Fruit fly (Drosophila melanogaster) whole organism, wandering third instar larva: ENCODE results near the gene CG14234.

ENCODE experiments used
- Abd-B ChIP-seq: fragments of >200 bp; optimal IDR thresholded peaks from 2 replicates; lab custom pipeline; 2017; ENCODE audit warnings: missing biosample characterization, missing genetic modification characterization
- CG32264 ChIP-seq: fragments of 200-800 bp; sonication (Bioruptor generic); optimal IDR thresholded peaks from 2 replicates; lab custom pipeline; 2016; ENCODE audit warnings: missing biosample characterization, missing genetic modification characterization
- CG9705 ChIP-seq: fragments of 200-800 bp; sonication (Bioruptor generic); optimal IDR thresholded peaks from 2 replicates; lab custom pipeline; 2018; ENCODE audit warnings: missing biosample characterization, mild to moderate bottlenecking, missing genetic modification characterization
- CrebA ChIP-seq: fragments of 200-800 bp; sonication (Bioruptor generic); optimal IDR thresholded peaks from 2 replicates; lab custom pipeline; 2016; ENCODE audit warnings: missing biosample characterization, mild to moderate bottlenecking, missing genetic modification characterization, borderline replicate concordance
- Dfd ChIP-seq: fragments of >200 bp; optimal IDR thresholded peaks from 2 replicates; lab custom pipeline; 2017; ENCODE audit warnings: missing biosample characterization, missing genetic modification characterization
- Dif ChIP-seq: fragments of 200-275, 200-300 bp; sonication (Bioruptor generic); optimal IDR thresholded peaks from 2 replicates; lab custom pipeline; 2018; ENCODE audit warnings: missing biosample characterization, missing genetic modification characterization; ENCODE audit not compliant: partially characterized antibody
- GATAd ChIP-seq: sonication (Bioruptor generic); optimal IDR thresholded peaks from 2 replicates; lab custom pipeline; 2016; ENCODE audit warnings: missing biosample characterization, missing genetic modification characterization
- HLH106 ChIP-seq: fragments of 200-800 bp; optimal IDR thresholded peaks from 3 replicates; lab custom pipeline; 2019; ENCODE audit warnings: missing biosample characterization, mild to moderate bottlenecking, missing genetic modification characterization, moderate library complexity
- Hnf4 ChIP-seq: fragments of 200-800 bp; sonication (Bioruptor generic); optimal IDR thresholded peaks from 2 replicates; lab custom pipeline; 2016; ENCODE audit warnings: missing biosample characterization, mild to moderate bottlenecking, missing genetic modification characterization
- Hr83 ChIP-seq: fragments of 200-300 bp; sonication (Bioruptor generic); optimal IDR thresholded peaks from 2 replicates; lab custom pipeline; 2016; ENCODE audit warnings: missing biosample characterization, mild to moderate bottlenecking, missing genetic modification characterization, moderate library complexity; ENCODE audit not compliant: poor library complexity, severe bottlenecking
- Jra ChIP-seq: sonication (Bioruptor generic); optimal IDR thresholded peaks from 2 replicates; lab custom pipeline; 2016; ENCODE audit warnings: missing biosample characterization, missing genetic modification characterization
- Mio ChIP-seq: sonication (Bioruptor generic); optimal IDR thresholded peaks from 2 replicates; lab custom pipeline; 2016; ENCODE audit warnings: missing biosample characterization, missing genetic modification characterization
- Myc ChIP-seq: fragments of >200 bp; optimal IDR thresholded peaks from 2 replicates; lab custom pipeline; 2017
- N ChIP-seq: fragments of >200 bp; optimal IDR thresholded peaks from 2 replicates; lab custom pipeline; 2018; ENCODE audit warnings: missing biosample characterization, missing external identifiers, missing genetic modification characterization
- OdsH ChIP-seq: fragments of 200-800 bp; sonication (Bioruptor generic); optimal IDR thresholded peaks from 2 replicates; lab custom pipeline; 2016; ENCODE audit warnings: missing biosample characterization, mild to moderate bottlenecking, missing genetic modification characterization
- Rel ChIP-seq, 2 experiments: fragments of 200-800 bp; sonication (Bioruptor generic) in 1 of 2; optimal IDR thresholded peaks; 2 replicates in 1 of 2; 3 replicates in 1 of 2; lab custom pipeline; 2016 to 2019; ENCODE audit warnings: mild to moderate bottlenecking in 2 of 2, missing biosample characterization in 2 of 2, missing genetic modification characterization in 2 of 2, moderate library complexity in 1 of 2
- Sp1 ChIP-seq: fragments of 200-800 bp; sonication (Bioruptor generic); optimal IDR thresholded peaks from 3 replicates; lab custom pipeline; 2019; ENCODE audit warnings: missing biosample characterization, mild to moderate bottlenecking, missing genetic modification characterization, moderate library complexity
- Vsx2 ChIP-seq: fragments of 200-300, 225-300 bp; sonication (Bioruptor generic); optimal IDR thresholded peaks from 2 replicates; lab custom pipeline; 2018; ENCODE audit warnings: missing biosample characterization, missing genetic modification characterization; ENCODE audit not compliant: partially characterized antibody
- br ChIP-seq: fragments of 200-800 bp; sonication (Bioruptor generic); optimal IDR thresholded peaks from 2 replicates; lab custom pipeline; 2016; ENCODE audit warnings: missing biosample characterization, missing genetic modification characterization
- dl ChIP-seq, 2 experiments: fragments of 175-275, 200-275 bp in 1 of 2; fragments of 200-275 bp in 1 of 2; sonication (Bioruptor generic); optimal IDR thresholded peaks; lab custom pipeline; 2018; ENCODE audit warnings: mild to moderate bottlenecking in 2 of 2, missing biosample characterization in 2 of 2, missing genetic modification characterization in 2 of 2, moderate library complexity in 2 of 2; ENCODE audit not compliant: partially characterized antibody in 2 of 2, insufficient read depth in 1 of 2
- dmrt93B ChIP-seq: fragments of 200-800 bp; sonication (Bioruptor generic); optimal IDR thresholded peaks from 2 replicates; lab custom pipeline; 2018; ENCODE audit warnings: missing biosample characterization, mild to moderate bottlenecking, missing genetic modification characterization
- dsf ChIP-seq: sonication (Bioruptor generic); optimal IDR thresholded peaks from 2 replicates; lab custom pipeline; 2016; ENCODE audit warnings: missing biosample characterization, missing genetic modification characterization, borderline replicate concordance
- ey ChIP-seq: fragments of 200-800 bp; sonication (Bioruptor generic); optimal IDR thresholded peaks from 2 replicates; lab custom pipeline; 2016; ENCODE audit warnings: missing biosample characterization, missing genetic modification characterization
- foxo ChIP-seq, 2 experiments: fragments of 200-800 bp; sonication (Bioruptor generic); optimal IDR thresholded peaks; 2 replicates in 1 of 2; 3 replicates in 1 of 2; lab custom pipeline; 2016 to 2017; ENCODE audit warnings: missing biosample characterization in 2 of 2, missing genetic modification characterization in 2 of 2
- fru ChIP-seq: fragments of 200-800 bp; sonication (Bioruptor generic); optimal IDR thresholded peaks from 3 replicates; lab custom pipeline; 2016; ENCODE audit warnings: missing biosample characterization, mild to moderate bottlenecking, missing genetic modification characterization
- h ChIP-seq: fragments of 200-800 bp; sonication (Bioruptor generic); optimal IDR thresholded peaks from 3 replicates; lab custom pipeline; 2016; ENCODE audit warnings: missing biosample characterization, mild to moderate bottlenecking, missing genetic modification characterization
- jim ChIP-seq: fragments of 175-275, 200-325 bp; sonication (Bioruptor generic); optimal IDR thresholded peaks from 2 replicates; lab custom pipeline; 2016; ENCODE audit warnings: missing biosample characterization, mild to moderate bottlenecking, missing genetic modification characterization
- lola ChIP-seq: fragments of >200 bp; optimal IDR thresholded peaks from 2 replicates; lab custom pipeline; 2017; ENCODE audit warnings: missing biosample characterization, missing genetic modification characterization
- pan ChIP-seq: fragments of >200 bp; optimal IDR thresholded peaks from 2 replicates; lab custom pipeline; 2017
- psq ChIP-seq: fragments of 200-800 bp; sonication (Bioruptor generic); optimal IDR thresholded peaks from 3 replicates; lab custom pipeline; 2017; ENCODE audit warnings: missing biosample characterization, mild to moderate bottlenecking, missing genetic modification characterization, moderate library complexity
- rgr ChIP-seq: fragments of 200-800 bp; sonication (Bioruptor generic); optimal IDR thresholded peaks from 3 replicates; lab custom pipeline; 2016; ENCODE audit warnings: missing biosample characterization, mild to moderate bottlenecking, missing genetic modification characterization
- sage ChIP-seq: fragments of 200-800 bp; sonication (Bioruptor generic); optimal IDR thresholded peaks from 2 replicates; lab custom pipeline; 2016; ENCODE audit warnings: missing biosample characterization, mild to moderate bottlenecking, missing genetic modification characterization
- sv ChIP-seq: fragments of 200-800 bp; sonication (Bioruptor generic); optimal IDR thresholded peaks from 3 replicates; lab custom pipeline; 2016; ENCODE audit warnings: missing biosample characterization, missing genetic modification characterization
- tai ChIP-seq: sonication (Bioruptor generic); optimal IDR thresholded peaks from 2 replicates; lab custom pipeline; 2016; ENCODE audit warnings: missing biosample characterization, missing genetic modification characterization
- usp ChIP-seq: fragments of >200 bp; optimal IDR thresholded peaks from 2 replicates; lab custom pipeline; 2017; ENCODE audit warnings: missing biosample characterization, missing genetic modification characterization
- woc ChIP-seq: sonication (Bioruptor generic); optimal IDR thresholded peaks from 2 replicates; lab custom pipeline; 2016; ENCODE audit warnings: missing biosample characterization, mild to moderate bottlenecking, missing genetic modification characterization

The CG14234 gene

dm6 chrX:19735270-19735669 lies at the start of gene CG14234:
Gene CG14234 (plus strand): TSS chrX:19735570.
- TF ChIP-seq CrebA (no peak), OdsH (GFP tag; lab: Kevin White, UChicago) (no peak), Abd-B (GFP tag; lab: Kevin White, UChicago) (no peak), woc (GFP tag; lab: Kevin White, UChicago) (no peak)

DNA sequence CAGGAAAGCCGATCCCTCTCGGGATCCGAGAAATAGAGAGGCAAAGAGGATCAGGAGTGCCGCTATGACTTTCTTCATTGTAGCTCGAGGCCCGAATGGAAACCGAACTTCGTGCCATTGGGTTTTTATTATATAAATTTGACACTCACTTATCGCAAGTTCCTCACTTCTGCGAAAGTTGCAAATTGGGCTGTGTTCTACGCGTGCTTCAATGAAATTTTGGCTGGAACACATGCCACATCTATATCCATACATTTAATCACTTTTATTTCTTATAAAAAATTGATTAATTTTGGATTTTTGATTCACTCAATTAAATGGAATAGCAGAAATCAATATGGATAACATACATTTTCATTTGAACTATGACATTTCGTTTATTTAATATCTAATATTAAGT lies 46.5 kb upstream of the CG14234 start, which contains the start of gene CG14227:
Gene CG14227 (minus strand): TSS at position 101 of the 400 bp plus-strand sequence.
- no peak for TF ChIP-seq dl (GFP tag; optimal IDR thresholded peaks at IDR 0.05; lab: Kevin White, UChicago; ENCODE audit: insufficient read depth in 1 of 2, partially characterized antibody in 2 of 2)
- no peak for TF ChIP-seq N (GFP tag; lab: Kevin White, UChicago)
- TF ChIP-seq Mio: no peak
- no peak for TF ChIP-seq CG32264 (GFP tag; lab: Kevin White, UChicago)
- TF ChIP-seq Rel (GFP tag; optimal IDR thresholded peaks at IDR 0.05; lab: Kevin White, UChicago): no peak
- TF ChIP-seq Rel (tag; optimal IDR thresholded peaks at IDR 0.05; lab: Kevin White, UChicago): no peak
- TF ChIP-seq fru (GFP tag; lab: Kevin White, UChicago): no peak
- TF ChIP-seq Myc (lab: Kevin White, UChicago): no peak
- TF ChIP-seq Jra (GFP tag; lab: Kevin White, UChicago): no peak
- no peak for TF ChIP-seq CrebA
- no peak for TF ChIP-seq tai (GFP tag; lab: Kevin White, UChicago)

- no peak for TF ChIP-seq dl (GFP tag; optimal IDR thresholded peaks at IDR 0.05; lab: Kevin White, UChicago; ENCODE audit: insufficient read depth in 1 of 2, partially characterized antibody in 2 of 2)
- TF ChIP-seq CG9705 (GFP tag; lab: Kevin White, UChicago): no peak
- no peak for TF ChIP-seq OdsH (GFP tag; lab: Kevin White, UChicago)
- TF ChIP-seq psq (GFP tag; lab: Kevin White, UChicago): no peak
- no peak for TF ChIP-seq dmrt93B (GFP tag; lab: Kevin White, UChicago)
- no peak for TF ChIP-seq woc (GFP tag; lab: Kevin White, UChicago)
- no peak for TF ChIP-seq fru (GFP tag; lab: Kevin White, UChicago)
- TF ChIP-seq Hnf4 (GFP tag; lab: Kevin White, UChicago): no peak
- no peak for TF ChIP-seq dsf
- TF ChIP-seq jim (GFP tag; lab: Kevin White, UChicago): no peak
- no peak for TF ChIP-seq HLH106 (tag; lab: Kevin White, UChicago)
- no peak for TF ChIP-seq pan (lab: Kevin White, UChicago)
These were observed 45.3 kb upstream of the CG14234 start for dm6 chrX:19690050-19690449.

dm6 chrX:19692951-19693698 lies 42.2 kb upstream of the CG14234 start, which contains the start of gene Mer:
Gene Mer (minus strand): TSS chrX:19693500.
- TF ChIP-seq Rel (GFP tag; optimal IDR thresholded peaks at IDR 0.05; lab: Kevin White, UChicago) (no peak), Rel (tag; optimal IDR thresholded peaks at IDR 0.05; lab: Kevin White, UChicago) (peak; percentile 72), N (GFP tag; lab: Kevin White, UChicago) (no peak), Abd-B (GFP tag; lab: Kevin White, UChicago) (no peak), lola (GFP tag; lab: Kevin White, UChicago) (no peak), psq (GFP tag; lab: Kevin White, UChicago) (peak; percentile 51), br (GFP tag; lab: Kevin White, UChicago) (peak; percentile 84), sage (no peak), jim (GFP tag; lab: Kevin White, UChicago) (no peak), pan (lab: Kevin White, UChicago) (no peak), CG32264 (GFP tag; lab: Kevin White, UChicago) (no peak), woc (GFP tag; lab: Kevin White, UChicago) (peak; percentile 82), Myc (lab: Kevin White, UChicago) (no peak), usp (GFP tag; lab: Kevin White, UChicago) (no peak), h (GFP tag; lab: Kevin White, UChicago) (peak; percentile 84), Dif (GFP tag; lab: Kevin White, UChicago) (no peak), Sp1 (peak; percentile 84), Jra (GFP tag; lab: Kevin White, UChicago) (peak; percentile 9), Hnf4 (GFP tag; lab: Kevin White, UChicago) (no peak), HLH106 (tag; lab: Kevin White, UChicago) (peak; percentile 87), Vsx2 (no peak), foxo (GFP tag; optimal IDR thresholded peaks at IDR 0.05; lab: Kevin White, UChicago) (peak in 1 of 2 experiments; percentile 85), OdsH (GFP tag; lab: Kevin White, UChicago) (peak; percentile 80), rgr (GFP tag; lab: Kevin White, UChicago) (peak; percentile 84), dmrt93B (GFP tag; lab: Kevin White, UChicago) (peak; percentile 12), GATAd (GFP tag; lab: Kevin White, UChicago) (peak; percentile 14), CG9705 (GFP tag; lab: Kevin White, UChicago) (peak; percentile 55), CrebA (no peak), ey (peak; percentile 82), tai (GFP tag; lab: Kevin White, UChicago) (no peak), Mio (no peak), fru (GFP tag; lab: Kevin White, UChicago) (peak; percentile 88), sv (GFP tag; lab: Kevin White, UChicago) (peak; percentile 62), Dfd (GFP tag; lab: Kevin White, UChicago) (no peak), Hr83 (peak; percentile 40)
